Worm (Caenorhabditis elegans) whole organism, L4 larva: ENCODE data around the gene ints-7.

Experiments
- F37D6.2 ChIP-seq: sonication (generic microtip); optimal IDR thresholded peaks from 2 replicates; lab custom pipeline; 2016; ENCODE audit warnings: mild to moderate bottlenecking, missing genetic modification characterization, missing compliant biosample characterization
- T26A8.4 ChIP-seq: fragments of 200-800 bp; sonication (Bioruptor generic); IDR thresholded peaks from 2 replicates; pipeline ENCODE4 v1.3.6; 2022; ENCODE audit warnings: missing genetic modification characterization, missing compliant biosample characterization
- Y75B8A.6 ChIP-seq: fragments of 200-800 bp; sonication (Bioruptor generic); IDR thresholded peaks from 2 replicates; pipeline ENCODE4 v1.3.6; 2022; ENCODE audit warnings: missing genetic modification reagents, missing genetic modification characterization, missing compliant biosample characterization
- aha-1 ChIP-seq: fragments of 150-350 bp; peaks from one replicate; lab custom pipeline; 2014; ENCODE audit warnings: missing biosample characterization, missing genetic modification characterization
- ama-1 ChIP-seq: fragments of 150-350 bp; optimal IDR thresholded peaks from 2 replicates; lab custom pipeline; 2014; ENCODE audit warnings: inconsistent platforms, mixed read lengths
- ceh-62 ChIP-seq: sonication (generic microtip); optimal IDR thresholded peaks from 2 replicates; lab custom pipeline; 2017; ENCODE audit warnings: missing biosample characterization, missing genetic modification characterization
- daf-12 ChIP-seq: fragments of 150-350 bp; optimal IDR thresholded peaks from 2 replicates; lab custom pipeline; 2014; ENCODE audit warnings: missing biosample characterization, missing genetic modification reagents, missing genetic modification characterization
- daf-16 ChIP-seq, 3 experiments: sonication (generic microtip); optimal IDR thresholded peaks; 2 replicates each; lab custom pipeline; 2016 to 2017; ENCODE audit warnings: missing genetic modification characterization in 3 of 3, missing genetic modification reagents in 3 of 3, mild to moderate bottlenecking in 2 of 3, missing compliant biosample characterization in 2 of 3, missing biosample characterization in 1 of 3, moderate library complexity in 1 of 3
- dmd-8 ChIP-seq: fragments of 200-800 bp; sonication (Bioruptor generic); IDR thresholded peaks from 2 replicates; pipeline ENCODE4 v1.3.6; 2022; ENCODE audit warnings: missing genetic modification characterization, missing compliant biosample characterization
- duxl-1 ChIP-seq: sonication (generic microtip); optimal IDR thresholded peaks from 2 replicates; lab custom pipeline; 2016; ENCODE audit warnings: mild to moderate bottlenecking, missing genetic modification characterization, moderate library complexity, missing compliant biosample characterization; ENCODE audit not compliant: poor library complexity
- dve-1 ChIP-seq: sonication (generic microtip); optimal IDR thresholded peaks from 2 replicates; lab custom pipeline; 2017; ENCODE audit warnings: antibody characterized with exemption, mild to moderate bottlenecking, missing genetic modification characterization, missing compliant biosample characterization; ENCODE audit not compliant: insufficient read depth
- hif-1 ChIP-seq, 2 experiments: sonication (generic microtip); optimal IDR thresholded peaks; 2 replicates each; lab custom pipeline; 2016 to 2017; ENCODE audit warnings: missing compliant biosample characterization in 2 of 2, missing genetic modification characterization in 2 of 2, missing genetic modification reagents in 2 of 2, missing genotype in 2 of 2, mild to moderate bottlenecking in 1 of 2
- hlh-30 ChIP-seq: sonication (generic microtip); optimal IDR thresholded peaks from 2 replicates; lab custom pipeline; 2017; ENCODE audit warnings: antibody characterized with exemption, mild to moderate bottlenecking, missing genetic modification characterization, missing compliant biosample characterization; ENCODE audit not compliant: insufficient read depth
- hmg-1.1 ChIP-seq: fragments of 200-800 bp; sonication (Bioruptor generic); IDR thresholded peaks from 2 replicates; pipeline ENCODE4 v1.3.6; 2022; ENCODE audit warnings: missing genetic modification reagents, missing genetic modification characterization, missing compliant biosample characterization
- lin-38 ChIP-seq: fragments of 200-800 bp; sonication (Bioruptor generic); IDR thresholded peaks from 2 replicates; pipeline ENCODE4 v1.3.6; 2022; ENCODE audit warnings: missing genetic modification reagents, missing genetic modification characterization, missing compliant biosample characterization
- lsy-2 ChIP-seq, 2 experiments: fragments of 150-350 bp in 1 of 2; sonication (generic microtip) in 1 of 2; optimal IDR thresholded peaks; 2 replicates each; lab custom pipeline; 2014 to 2017; ENCODE audit warnings: missing biosample characterization in 2 of 2, missing genetic modification characterization in 2 of 2
- madf-9 ChIP-seq: fragments of 200-800 bp; sonication (Bioruptor generic); conservative IDR thresholded peaks from 2 replicates; pipeline ENCODE4 v1.3.6; 2022; ENCODE audit warnings: missing genetic modification reagents, missing genetic modification characterization, missing compliant biosample characterization
- mdt-29 ChIP-seq: fragments of 200-800 bp; sonication (Bioruptor generic); IDR thresholded peaks from 2 replicates; pipeline ENCODE4 v1.3.6; 2022; ENCODE audit warnings: missing genetic modification reagents, missing genetic modification characterization, missing compliant biosample characterization
- mep-1 ChIP-seq: fragments of 150-350 bp; sonication (generic microtip); optimal IDR thresholded peaks from 3 replicates; lab custom pipeline; 2014; ENCODE audit warnings: missing biosample characterization, missing genetic modification characterization
- mes-2 ChIP-seq: sonication (generic microtip); optimal IDR thresholded peaks from 2 replicates; lab custom pipeline; 2016; ENCODE audit warnings: missing genotype, mild to moderate bottlenecking, missing genetic modification characterization, missing compliant biosample characterization; ENCODE audit not compliant: poor library complexity, severe bottlenecking
- nhr-102 ChIP-seq: sonication (generic microtip); optimal IDR thresholded peaks from 2 replicates; lab custom pipeline; 2016; ENCODE audit warnings: mild to moderate bottlenecking, missing genetic modification characterization, moderate library complexity, missing compliant biosample characterization
- nhr-11 ChIP-seq: fragments of 150-350 bp; optimal IDR thresholded peaks from 2 replicates; lab custom pipeline; 2014; ENCODE audit warnings: missing biosample characterization, missing genetic modification characterization
- nhr-237 ChIP-seq: sonication (generic microtip); optimal IDR thresholded peaks from 2 replicates; lab custom pipeline; 2017; ENCODE audit warnings: missing biosample characterization, missing genetic modification characterization
- nhr-25 ChIP-seq: sonication (generic microtip); optimal IDR thresholded peaks from 2 replicates; lab custom pipeline; 2017; ENCODE audit warnings: missing genetic modification characterization, mild to moderate bottlenecking, missing compliant biosample characterization, antibody characterized with exemption, moderate library complexity, borderline replicate concordance; ENCODE audit not compliant: insufficient read depth
- nhr-42 ChIP-seq: fragments of 200-800 bp; sonication (Bioruptor generic); IDR thresholded peaks from 2 replicates; pipeline ENCODE4 v1.3.6; 2022; ENCODE audit warnings: missing genetic modification characterization, missing compliant biosample characterization
- nhr-48 ChIP-seq: sonication (generic microtip); optimal IDR thresholded peaks from 2 replicates; lab custom pipeline; 2016; ENCODE audit warnings: mild to moderate bottlenecking, missing genetic modification characterization, missing compliant biosample characterization
- nhr-6 ChIP-seq: fragments of 150-350 bp; optimal IDR thresholded peaks from 2 replicates; lab custom pipeline; 2014; ENCODE audit warnings: missing biosample characterization, missing genetic modification characterization
- pha-4 ChIP-seq, 2 experiments: fragments of 150-350 bp in 1 of 2; fragments of 200-800 bp in 1 of 2; sonication (Bioruptor generic) in 1 of 2; IDR thresholded peaks in 1 of 2; optimal IDR thresholded peaks in 1 of 2; 2 replicates each; pipeline versions ENCODE4 v1.3.6 to Lab custom; 2014 to 2022; ENCODE audit warnings: missing genetic modification characterization in 2 of 2, missing genetic modification reagents in 2 of 2, missing biosample characterization in 1 of 2, missing compliant biosample characterization in 1 of 2
- php-3 ChIP-seq: fragments of 200-800 bp; sonication (Bioruptor generic); IDR thresholded peaks from 2 replicates; pipeline ENCODE4 v1.3.6; 2022; ENCODE audit warnings: missing genetic modification reagents, missing genetic modification characterization, missing compliant biosample characterization
- unc-39 ChIP-seq: sonication (generic microtip); optimal IDR thresholded peaks from 2 replicates; lab custom pipeline; 2017; ENCODE audit warnings: missing biosample characterization, missing genetic modification characterization
- unc-62 ChIP-seq, 3 experiments: fragments of 150-350 bp in 1 of 3; sonication (generic microtip); optimal IDR thresholded peaks in 2 of 3; peaks in 1 of 3; 1 replicate in 1 of 3; 2 replicates in 2 of 3; lab custom pipeline; 2014 to 2017; ENCODE audit warnings: missing biosample characterization in 3 of 3, missing genetic modification characterization in 3 of 3, missing genetic modification reagents in 3 of 3, missing genotype in 1 of 3
- zip-2 ChIP-seq: fragments of 150-350 bp; optimal IDR thresholded peaks from 2 replicates; lab custom pipeline; 2014; ENCODE audit warnings: missing biosample characterization, missing genetic modification characterization

Gene ints-7

ce11 chrII:11637189-11637754 lies 54.6 kb downstream of the ints-7 start:
- TF ChIP-seq mdt-29 (0 out of 2 replicates have a peak, but pooled peaks have one; percentile 10), hlh-30 (tag; lab: Kevin White, UChicago) (peak; percentile 11), ceh-62 (tag; lab: Kevin White, UChicago) (no peak), nhr-25 (peak; percentile 84), hmg-1.1 (GFP tag; lab: Robert Waterston, UW) (0 out of 2 replicates have a peak, but pooled peaks have one; percentile 8), php-3 (GFP tag; lab: Robert Waterston, UW) (0 out of 2 replicates have a peak, but pooled peaks have one; percentile 11), mes-2 (tag; lab: Kevin White, UChicago) (peak; percentile 52), dve-1 (tag; lab: Kevin White, UChicago) (peak; percentile 74), ama-1 (peak; percentile 61), lsy-2 (tag; optimal IDR thresholded peaks at IDR 0.05; lab: Kevin White, UChicago) (peak in 1 of 2 experiments; percentile 18), madf-9 (GFP tag; lab: Robert Waterston, UW) (0 out of 2 replicates have a peak, but pooled peaks have one; percentile 37), nhr-48 (tag; lab: Kevin White, UChicago) (peak; percentile 17), mep-1 (tag; lab: Kevin White, UChicago) (peak; percentile 50), duxl-1 (tag; lab: Kevin White, UChicago) (peak; percentile 50), daf-12 (tag; lab: Kevin White, UChicago) (no peak), pha-4 (GFP tag; IDR thresholded peaks at IDR 0.05; lab: Robert Waterston, UW) (0 out of 2 replicates have a peak, but pooled peaks have one; percentile 15), pha-4 (tag; optimal IDR thresholded peaks at IDR 0.05; lab: Kevin White, UChicago) (no peak), dmd-8 (no peak), nhr-102 (tag; lab: Kevin White, UChicago) (peak; percentile 49), nhr-11 (tag; lab: Kevin White, UChicago) (no peak), nhr-42 (GFP tag; lab: Robert Waterston, UW) (0 out of 2 replicates have a peak, but pooled peaks have one; percentile 15), unc-62 (GFP tag; optimal IDR thresholded peaks at IDR 0.05 in 1 of 2; lab: Kevin White, UChicago) (peak in 1 of 2 experiments; percentile 78), unc-62 (tag; optimal IDR thresholded peaks at IDR 0.05; lab: Kevin White, UChicago) (no peak), aha-1 (tag; lab: Kevin White, UChicago) (peak; percentile 24), unc-39 (tag; lab: Kevin White, UChicago) (no peak), nhr-237 (no peak), daf-16 (GFP tag; optimal IDR thresholded peaks at IDR 0.05; lab: Kevin White, UChicago) (no peak), daf-16 (tag; optimal IDR thresholded peaks at IDR 0.05; lab: Kevin White, UChicago) (peak; percentile 32), T26A8.4 (GFP tag; lab: Robert Waterston, UW) (peak; percentile 62; the same call in 1 of the 2 replicates), Y75B8A.6 (GFP tag; lab: Robert Waterston, UW) (no peak), hif-1 (tag; optimal IDR thresholded peaks at IDR 0.05; lab: Kevin White, UChicago) (peak in 1 of 2 experiments; percentile 7)

- no peak for TF ChIP-seq zip-2 (tag; lab: Kevin White, UChicago)
- no peak for TF ChIP-seq nhr-6 (tag; lab: Kevin White, UChicago)
- peak; percentile 24 for TF ChIP-seq nhr-102 (tag; lab: Kevin White, UChicago)
- 0 out of 2 replicates have a peak, but pooled peaks have one; percentile 52 for TF ChIP-seq T26A8.4 (GFP tag; lab: Robert Waterston, UW)
- peak; percentile 0 for TF ChIP-seq F37D6.2 (tag; lab: Kevin White, UChicago)
- peak; percentile 2 for TF ChIP-seq mes-2 (tag; lab: Kevin White, UChicago)
- no peak for TF ChIP-seq madf-9 (GFP tag; lab: Robert Waterston, UW)
- TF ChIP-seq lin-38 (GFP tag; lab: Robert Waterston, UW), result peak; percentile 41
These were observed 55.2 kb downstream of the ints-7 start for ce11 chrII:11637817-11638216.
